Worm (Caenorhabditis elegans) whole organism, young adult: ENCODE data around the gene W09B6.4.

Experiments
- D2030.7 ChIP-seq: fragments of 200-800 bp; sonication (Bioruptor generic); IDR thresholded peaks from 2 replicates; pipeline ENCODE4 v1.3.6; 2022; ENCODE audit warnings: missing genetic modification reagents, missing genetic modification characterization, missing compliant biosample characterization
- F52B5.7 ChIP-seq: sonication (generic microtip); optimal IDR thresholded peaks from 2 replicates; lab custom pipeline; 2016; ENCODE audit warnings: mild to moderate bottlenecking, missing genetic modification characterization, missing compliant biosample characterization
- ceh-27 ChIP-seq: fragments of 200-800 bp; sonication (Bioruptor generic); optimal IDR thresholded peaks from 2 replicates; lab custom pipeline; 2018; ENCODE audit warnings: mild to moderate bottlenecking, missing genetic modification characterization, moderate library complexity, missing compliant biosample characterization
- dpl-1 ChIP-seq: fragments of 150-350 bp; optimal IDR thresholded peaks from 2 replicates; lab custom pipeline; 2014; ENCODE audit warnings: missing biosample characterization, missing genetic modification reagents, missing genetic modification characterization
- fkh-3 ChIP-seq: sonication (generic microtip); optimal IDR thresholded peaks from 2 replicates; lab custom pipeline; 2016; ENCODE audit warnings: mild to moderate bottlenecking, missing genetic modification characterization, missing compliant biosample characterization
- lin-26 ChIP-seq: fragments of 200-800 bp; sonication (Bioruptor generic); IDR thresholded peaks from 2 replicates; pipeline ENCODE4 v1.3.6; 2022; ENCODE audit warnings: missing genetic modification reagents, missing genetic modification characterization, missing compliant biosample characterization
- lin-35 ChIP-seq, 3 experiments: fragments of 150-350 bp in 2 of 3; sonication (generic microtip) in 1 of 3; optimal IDR thresholded peaks; 2 replicates each; lab custom pipeline; 2014 to 2018; ENCODE audit warnings: missing biosample characterization in 3 of 3, missing genetic modification characterization in 3 of 3, missing genetic modification reagents in 3 of 3
- lsl-1 ChIP-seq: fragments of 200-800 bp; sonication (Bioruptor generic); optimal IDR thresholded peaks from 2 replicates; lab custom pipeline; 2018; ENCODE audit warnings: mild to moderate bottlenecking, missing genetic modification characterization, moderate library complexity, missing compliant biosample characterization
- mxl-1 ChIP-seq: sonication (generic microtip); optimal IDR thresholded peaks from 2 replicates; lab custom pipeline; 2016; ENCODE audit warnings: missing genetic modification characterization, missing compliant biosample characterization
- nhr-90 ChIP-seq: sonication (generic microtip); optimal IDR thresholded peaks from 2 replicates; lab custom pipeline; 2016; ENCODE audit warnings: missing genotype, mild to moderate bottlenecking, missing genetic modification characterization, missing compliant biosample characterization
- somi-1 ChIP-seq: fragments of 200-800 bp; sonication (Bioruptor generic); optimal IDR thresholded peaks from 2 replicates; lab custom pipeline; 2018; ENCODE audit warnings: mild to moderate bottlenecking, missing genetic modification characterization, missing compliant biosample characterization
- unc-130 ChIP-seq: sonication (generic microtip); optimal IDR thresholded peaks from 2 replicates; lab custom pipeline; 2016; ENCODE audit warnings: missing genetic modification reagents, missing genetic modification characterization, missing compliant biosample characterization
- ztf-28 ChIP-seq: fragments of 200-800 bp; sonication (Bioruptor generic); IDR thresholded peaks from 2 replicates; pipeline ENCODE4 v1.3.6; 2022; ENCODE audit warnings: missing genetic modification reagents, missing genetic modification characterization, missing compliant biosample characterization

DNA sequence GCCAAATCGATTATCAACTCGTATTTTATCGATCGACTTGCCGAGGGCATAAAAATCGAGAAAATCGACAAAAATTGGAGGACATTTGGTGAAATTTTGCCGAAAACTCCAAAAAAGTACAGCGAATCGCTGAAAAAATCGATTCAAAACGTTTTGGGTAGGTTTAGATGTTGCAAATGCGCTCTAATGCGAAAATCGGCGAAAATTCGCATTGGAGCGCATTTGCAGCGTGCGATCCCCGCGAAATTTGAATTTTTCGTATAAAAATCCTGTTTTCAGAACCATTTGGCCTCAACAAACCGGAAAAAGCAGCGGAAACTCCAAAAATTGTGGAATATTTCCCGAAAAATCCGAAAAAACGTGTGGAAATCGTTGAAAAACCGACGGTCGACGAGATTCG is 14.2 kb downstream of the W09B6.4 start:
- TF ChIP-seq D2030.7 (GFP tag; lab: Robert Waterston, UW) (no peak), unc-130 (GFP tag; lab: Kevin White, UChicago) (no peak), dpl-1 (no peak), ceh-27 (no peak), lsl-1 (GFP tag; lab: Kevin White, UChicago) (no peak), lin-35 (GFP tag; optimal IDR thresholded peaks at IDR 0.05; lab: Kevin White, UChicago) (no peak), mxl-1 (tag; lab: Kevin White, UChicago) (no peak), nhr-90 (tag; lab: Kevin White, UChicago) (no peak), lin-26 (no peak), somi-1 (GFP tag; lab: Kevin White, UChicago) (no peak), F52B5.7 (tag; lab: Kevin White, UChicago) (no peak), ztf-28 (GFP tag; lab: Robert Waterston, UW) (no peak), fkh-3 (tag; lab: Kevin White, UChicago) (no peak)
